Fruit fly (Drosophila melanogaster) whole organism, embryonic: ENCODE results near the gene CG3529.
A peak's percentile ranks its signal among the peaks of the same experiment; 100 is the strongest.

Experiments used
- CG11093 ChIP-seq: fragments of 200-800 bp; sonication (Bioruptor generic); IDR thresholded peaks from 3 replicates; pipeline ENCODE4 v1.3.6; 2022; ENCODE audit warnings: missing biosample characterization, missing genetic modification characterization
- CG11695 ChIP-seq: fragments of 200-800 bp; sonication (Bioruptor generic); IDR thresholded peaks from 3 replicates; pipeline ENCODE4 v1.3.6; 2022; ENCODE audit warnings: missing biosample characterization, missing genetic modification characterization
- CG15269 ChIP-seq: fragments of 200-800 bp; sonication (Bioruptor generic); optimal IDR thresholded peaks from 2 replicates; lab custom pipeline; 2018; ENCODE audit warnings: missing biosample characterization, mild to moderate bottlenecking, missing genetic modification characterization, moderate library complexity
- CG16813 ChIP-seq: fragments of 200-800 bp; sonication (Bioruptor generic); IDR thresholded peaks from 3 replicates; pipeline ENCODE4 v1.3.6; 2022; ENCODE audit warnings: missing biosample characterization, missing genetic modification characterization; ENCODE audit not compliant: partially characterized antibody
- CG18476 ChIP-seq: fragments of 200-800 bp; sonication (Bioruptor generic); optimal IDR thresholded peaks from 2 replicates; lab custom pipeline; 2016; ENCODE audit warnings: missing biosample characterization, mild to moderate bottlenecking, missing genetic modification characterization
- CG2678 ChIP-seq: fragments of 200-800 bp; sonication (Bioruptor generic); optimal IDR thresholded peaks from 3 replicates; lab custom pipeline; 2019; ENCODE audit warnings: missing biosample characterization, mild to moderate bottlenecking, missing genetic modification characterization, moderate library complexity
- CG34422 ChIP-seq: fragments of 200-800 bp; sonication (Bioruptor generic); IDR thresholded peaks from 3 replicates; pipeline ENCODE4 v1.3.6; 2022; ENCODE audit warnings: missing biosample characterization, missing genetic modification characterization
- CG42726 ChIP-seq: fragments of 200-800 bp; sonication (Bioruptor generic); IDR thresholded peaks from 2 replicates; pipeline ENCODE4 v1.3.6; 2022; ENCODE audit warnings: missing biosample characterization, missing genetic modification characterization; ENCODE audit not compliant: partially characterized antibody
- CG8281 ChIP-seq: fragments of 200-800 bp; sonication (Bioruptor generic); optimal IDR thresholded peaks from 2 replicates; lab custom pipeline; 2018; ENCODE audit warnings: missing biosample characterization, mild to moderate bottlenecking, missing genetic modification characterization, moderate library complexity
- D19A ChIP-seq: fragments of 200-800 bp; optimal IDR thresholded peaks from 3 replicates; lab custom pipeline; 2019; ENCODE audit warnings: missing biosample characterization, mild to moderate bottlenecking, missing genetic modification characterization, moderate library complexity
- Deaf1 ChIP-seq: fragments of 200-800 bp; optimal IDR thresholded peaks from 3 replicates; lab custom pipeline; 2019; ENCODE audit warnings: missing biosample characterization, mild to moderate bottlenecking, missing genetic modification characterization, moderate library complexity
- Doc2 ChIP-seq: fragments of 200-800 bp; sonication (Bioruptor generic); IDR thresholded peaks from 2 replicates; pipeline ENCODE4 v1.3.6; 2022; ENCODE audit warnings: missing biosample characterization, missing genetic modification characterization
- Ets65A ChIP-seq: fragments of 200-800 bp; sonication (Bioruptor generic); peaks from one replicate; lab custom pipeline; 2016; ENCODE audit warnings: missing biosample characterization, missing genetic modification characterization
- Gsc ChIP-seq: fragments of 200-800 bp; sonication (Bioruptor generic); IDR thresholded peaks from 2 replicates; pipeline ENCODE4 v1.3.6; 2022; ENCODE audit warnings: missing biosample characterization, missing genetic modification characterization
- HLHmδ ChIP-seq: fragments of 200-800 bp; sonication (Bioruptor generic); optimal IDR thresholded peaks from 2 replicates; lab custom pipeline; 2018; ENCODE audit warnings: missing biosample characterization, mild to moderate bottlenecking, missing genetic modification characterization, moderate library complexity
- Hey ChIP-seq: fragments of 200-800 bp; sonication (Bioruptor generic); optimal IDR thresholded peaks from 3 replicates; lab custom pipeline; 2018; ENCODE audit warnings: missing biosample characterization, mild to moderate bottlenecking, missing genetic modification characterization
- HmgD ChIP-seq: fragments of 200-800 bp; sonication (Bioruptor generic); optimal IDR thresholded peaks from 3 replicates; lab custom pipeline; 2016; ENCODE audit warnings: missing biosample characterization, missing genetic modification characterization
- HmgZ ChIP-seq: fragments of 200-800 bp; sonication (Bioruptor generic); optimal IDR thresholded peaks from 2 replicates; lab custom pipeline; 2018; ENCODE audit warnings: missing biosample characterization, mild to moderate bottlenecking, missing genetic modification characterization
- Hr51 ChIP-seq, 2 experiments: fragments of 200-800 bp; sonication (Bioruptor generic); optimal IDR thresholded peaks; 2 replicates in 1 of 2; 3 replicates in 1 of 2; lab custom pipeline; 2016 to 2018; ENCODE audit warnings: missing biosample characterization in 2 of 2, missing genetic modification characterization in 2 of 2, mild to moderate bottlenecking in 1 of 2, moderate library complexity in 1 of 2
- MESR4 ChIP-seq: fragments of 200-800 bp; sonication (Bioruptor generic); optimal IDR thresholded peaks from 2 replicates; lab custom pipeline; 2018; ENCODE audit warnings: missing biosample characterization, mild to moderate bottlenecking, missing genetic modification characterization, moderate library complexity
- MTF-1 ChIP-seq: fragments of 200-800 bp; sonication (Bioruptor generic); optimal IDR thresholded peaks from 2 replicates; lab custom pipeline; 2018; ENCODE audit warnings: missing biosample characterization, mild to moderate bottlenecking, missing genetic modification characterization, borderline replicate concordance
- Med ChIP-seq: fragments of 200-800 bp; sonication (Bioruptor generic); peaks from one replicate; lab custom pipeline; 2016; ENCODE audit warnings: missing biosample characterization, missing genetic modification characterization, mild to moderate bottlenecking, inconsistent platforms, moderate library complexity
- NK7.1 ChIP-seq: fragments of 200-800 bp; sonication (Bioruptor generic); optimal IDR thresholded peaks from 3 replicates; lab custom pipeline; 2016; ENCODE audit warnings: missing biosample characterization, missing genetic modification characterization
- Nf-YC ChIP-seq: fragments of 200-800 bp; optimal IDR thresholded peaks from 3 replicates; lab custom pipeline; 2019; ENCODE audit warnings: missing biosample characterization, mild to moderate bottlenecking, missing genetic modification characterization, moderate library complexity
- Sry-δ ChIP-seq: fragments of 200-800 bp; sonication (Bioruptor generic); optimal IDR thresholded peaks from 2 replicates; lab custom pipeline; 2016; ENCODE audit warnings: missing biosample characterization, missing genetic modification characterization
- chinmo ChIP-seq: fragments of 200-800 bp; sonication (Bioruptor generic); IDR thresholded peaks from 4 replicates; pipeline ENCODE4 v1.3.6; 2022; ENCODE audit warnings: missing biosample characterization, missing genetic modification characterization; ENCODE audit not compliant: partially characterized antibody
- chm ChIP-seq: fragments of 200-800 bp; sonication (Bioruptor generic); IDR thresholded peaks from 2 replicates; pipeline ENCODE4 v1.3.6; 2022; ENCODE audit warnings: missing biosample characterization, missing genetic modification characterization
- eve ChIP-seq, 2 experiments: fragments of >200 bp; optimal IDR thresholded peaks; 2 replicates each; lab custom pipeline; 2017; ENCODE audit warnings: missing biosample characterization in 2 of 2, missing genetic modification characterization in 2 of 2
- exex ChIP-seq: fragments of 200-800 bp; sonication (Bioruptor generic); optimal IDR thresholded peaks from 4 replicates; lab custom pipeline; 2018; ENCODE audit warnings: missing biosample characterization, mild to moderate bottlenecking, missing genetic modification characterization, moderate library complexity
- hb ChIP-seq: fragments of 200-800 bp; sonication (Bioruptor generic); IDR thresholded peaks from 3 replicates; pipeline ENCODE4 v1.3.6; 2022; ENCODE audit warnings: missing biosample characterization, missing genetic modification characterization; ENCODE audit not compliant: partially characterized antibody
- hkb ChIP-seq, 2 experiments: fragments of 200-800 bp in 1 of 2; fragments of >200 bp in 1 of 2; sonication (Bioruptor generic) in 1 of 2; IDR thresholded peaks in 1 of 2; optimal IDR thresholded peaks in 1 of 2; 2 replicates each; pipeline versions ENCODE4 v1.3.6 to Lab custom; 2017 to 2022; ENCODE audit warnings: missing biosample characterization in 1 of 2, missing genetic modification characterization in 1 of 2
- lab ChIP-seq: fragments of 200-800 bp; sonication (Bioruptor generic); optimal IDR thresholded peaks from 3 replicates; lab custom pipeline; 2017; ENCODE audit warnings: missing biosample characterization, missing genetic modification characterization, mild to moderate bottlenecking, moderate library complexity, missing genetic modification reagents
- lov ChIP-seq, 2 experiments: fragments of 200-800 bp in 1 of 2; fragments of >200 bp in 1 of 2; sonication (Bioruptor generic) in 1 of 2; IDR thresholded peaks in 1 of 2; optimal IDR thresholded peaks in 1 of 2; 2 replicates in 1 of 2; 3 replicates in 1 of 2; pipeline versions ENCODE4 v1.3.6 to Lab custom; 2017 to 2022; ENCODE audit warnings: missing biosample characterization in 1 of 2, missing genetic modification characterization in 1 of 2
- sr ChIP-seq: fragments of 200-800 bp; sonication (Bioruptor generic); IDR thresholded peaks from 3 replicates; pipeline ENCODE4 v1.3.6; 2022; ENCODE audit warnings: missing biosample characterization, missing genetic modification characterization
- twi ChIP-seq: fragments of 200-800 bp; optimal IDR thresholded peaks from 2 replicates; lab custom pipeline; 2019; ENCODE audit warnings: missing biosample characterization, mild to moderate bottlenecking, missing genetic modification characterization, moderate library complexity
- zen ChIP-seq: fragments of 200-800 bp; sonication (Bioruptor generic); optimal IDR thresholded peaks from 3 replicates; lab custom pipeline; 2018; ENCODE audit warnings: missing biosample characterization, mild to moderate bottlenecking, missing genetic modification characterization, moderate library complexity

CG3529 gene

dm6 chr3L:9435831-9436230, 10.8 kb upstream of the CG3529 start (continued):
- TF ChIP-seq Deaf1 (tag; lab: Kevin White, UChicago) = peak; percentile 85
- TF ChIP-seq HmgZ (tag; lab: Kevin White, UChicago) = peak; percentile 13
- no peak for TF ChIP-seq lov (optimal IDR thresholded peaks at IDR 0.05; lab: Kevin White, UChicago)
- TF ChIP-seq lov (GFP tag; IDR thresholded peaks at IDR 0.05; lab: Robert Waterston, UW) = no peak
- peak; percentile 84 for TF ChIP-seq Nf-YC (tag; lab: Kevin White, UChicago)
- TF ChIP-seq CG11093 = no peak
- 0 out of 2 replicates have a peak, but pooled peaks have one; percentile 19 for TF ChIP-seq chm (GFP tag; lab: Robert Waterston, UW)
- peak; percentile 57 for TF ChIP-seq Hey (tag; lab: Kevin White, UChicago)
- no peak for TF ChIP-seq Gsc (GFP tag; lab: Robert Waterston, UW)
- no peak for TF ChIP-seq HmgD (GFP tag; lab: Kevin White, UChicago)
- TF ChIP-seq Doc2 = no peak
- no peak for TF ChIP-seq twi (tag; lab: Kevin White, UChicago)
- no peak for TF ChIP-seq MESR4 (GFP tag; lab: Kevin White, UChicago)
- TF ChIP-seq sr (GFP tag; lab: Robert Waterston, UW) = 0 out of 3 replicates have a peak, but pooled peaks have one; percentile 24
- TF ChIP-seq CG34422 = no peak
- no peak for TF ChIP-seq CG8281 (tag; lab: Kevin White, UChicago)
- no peak for TF ChIP-seq Sry-δ (GFP tag; lab: Kevin White, UChicago)
- TF ChIP-seq CG15269 (tag; lab: Kevin White, UChicago) = no peak
- TF ChIP-seq D19A = no peak
- peak; percentile 85 for TF ChIP-seq exex (tag; lab: Kevin White, UChicago)
- TF ChIP-seq HLHmδ (GFP tag; lab: Kevin White, UChicago) = no peak
- no peak for TF ChIP-seq CG18476 (GFP tag; lab: Kevin White, UChicago)
- TF ChIP-seq zen = no peak
- TF ChIP-seq lab = no peak
- TF ChIP-seq CG11695 = no peak
- no peak for TF ChIP-seq CG2678 (tag; lab: Kevin White, UChicago)
- TF ChIP-seq, all 482 proteins: peak for 13

DNA sequence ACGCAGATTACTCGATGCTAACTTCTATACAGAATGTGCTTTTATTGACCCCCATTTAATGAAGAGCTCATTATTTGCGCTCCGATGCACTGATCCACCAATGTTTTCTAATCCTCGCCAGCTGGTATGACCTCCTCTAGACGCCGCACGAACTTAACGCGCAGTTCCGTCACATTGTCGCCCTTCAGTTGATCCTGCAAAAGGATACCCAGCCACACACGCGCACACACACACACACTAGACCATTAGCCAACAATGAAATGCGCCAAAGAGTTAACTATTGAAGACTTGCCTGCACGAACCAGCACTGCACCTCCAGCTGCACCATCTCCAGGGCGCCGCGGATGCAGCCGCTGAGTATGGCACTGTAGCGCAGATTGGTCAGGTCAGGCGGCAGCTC, 7.8 kb upstream of the CG3529 start:
- TF ChIP-seq CG16813 (GFP tag; lab: Robert Waterston, UW) (0 out of 3 replicates have a peak, but pooled peaks have one; percentile 36), NK7.1 (GFP tag; lab: Kevin White, UChicago) (no peak), chinmo (GFP tag; lab: Robert Waterston, UW) (0 out of 4 replicates have a peak, but pooled peaks have one; percentile 29), Hr51 (GFP tag; optimal IDR thresholded peaks at IDR 0.05; lab: Kevin White, UChicago) (no peak), eve (GFP tag; optimal IDR thresholded peaks at IDR 0.05; lab: Kevin White, UChicago) (no peak), MTF-1 (GFP tag; lab: Kevin White, UChicago) (no peak), CG42726 (GFP tag; lab: Robert Waterston, UW) (no peak), hkb (optimal IDR thresholded peaks at IDR 0.05; lab: Kevin White, UChicago) (no peak), hkb (GFP tag; IDR thresholded peaks at IDR 0.05; lab: Robert Waterston, UW) (no peak), hb (GFP tag; lab: Robert Waterston, UW) (0 out of 3 replicates have a peak, but pooled peaks have one; percentile 28), Ets65A (GFP tag; lab: Kevin White, UChicago) (peak; percentile 68), Med (GFP tag; lab: Kevin White, UChicago) (peak; percentile 63)
- TF ChIP-seq, all 482 proteins: peak for 5
